Fruit fly (Drosophila melanogaster) whole organism, embryonic: Measurements from ENCODE around the gene Src64B.

Experiments
- Antp ChIP-seq: fragments of 200-800 bp; sonication (Bioruptor generic); optimal IDR thresholded peaks from 3 replicates; lab custom pipeline; 2016; ENCODE audit warnings: missing biosample characterization, missing genetic modification characterization
- Asciz ChIP-seq: fragments of 200-800 bp; sonication (Bioruptor generic); optimal IDR thresholded peaks from 2 replicates; lab custom pipeline; 2017; ENCODE audit warnings: missing biosample characterization, mild to moderate bottlenecking, missing genetic modification characterization, missing genetic modification reagents
- Atf-2 ChIP-seq: fragments of 200-800 bp; sonication (Bioruptor generic); optimal IDR thresholded peaks from 2 replicates; lab custom pipeline; 2016; ENCODE audit warnings: missing biosample characterization, missing genetic modification characterization
- Atf3 ChIP-seq: fragments of 200-800 bp; sonication (Bioruptor generic); optimal IDR thresholded peaks from 3 replicates; lab custom pipeline; 2016; ENCODE audit warnings: missing biosample characterization, missing genetic modification characterization
- CG10959 ChIP-seq: fragments of 200-800 bp; sonication (Bioruptor generic); IDR thresholded peaks from 2 replicates; pipeline ENCODE4 v1.3.6; 2022; ENCODE audit warnings: missing biosample characterization, missing genetic modification characterization
- CG11093 ChIP-seq: fragments of 200-800 bp; sonication (Bioruptor generic); IDR thresholded peaks from 3 replicates; pipeline ENCODE4 v1.3.6; 2022; ENCODE audit warnings: missing biosample characterization, missing genetic modification characterization
- CG11247 ChIP-seq: fragments of 200-800 bp; sonication (Bioruptor generic); IDR thresholded peaks from 2 replicates; pipeline ENCODE4 v1.3.6; 2022; ENCODE audit warnings: missing biosample characterization, missing genetic modification characterization
- CG11695 ChIP-seq: fragments of 200-800 bp; sonication (Bioruptor generic); IDR thresholded peaks from 3 replicates; pipeline ENCODE4 v1.3.6; 2022; ENCODE audit warnings: missing biosample characterization, missing genetic modification characterization
- CG12299 ChIP-seq: fragments of 200-800 bp; sonication (Bioruptor generic); optimal IDR thresholded peaks from 2 replicates; lab custom pipeline; 2018; ENCODE audit warnings: missing biosample characterization, mild to moderate bottlenecking, missing genetic modification characterization
- CG13123 ChIP-seq: fragments of 200-800 bp; sonication (Bioruptor generic); optimal IDR thresholded peaks from 2 replicates; lab custom pipeline; 2016; ENCODE audit warnings: missing biosample characterization, missing genetic modification characterization
- CG14667 ChIP-seq: fragments of 200-800 bp; sonication (Bioruptor generic); IDR thresholded peaks from 2 replicates; pipeline ENCODE4 v1.3.6; 2022; ENCODE audit warnings: missing biosample characterization, missing genetic modification characterization
- CG15269 ChIP-seq: fragments of 200-800 bp; sonication (Bioruptor generic); optimal IDR thresholded peaks from 2 replicates; lab custom pipeline; 2018; ENCODE audit warnings: missing biosample characterization, mild to moderate bottlenecking, missing genetic modification characterization, moderate library complexity
- CG18262 ChIP-seq: fragments of 200-800 bp; optimal IDR thresholded peaks from 3 replicates; lab custom pipeline; 2019; ENCODE audit warnings: missing biosample characterization, mild to moderate bottlenecking, missing genetic modification characterization, moderate library complexity
- CG2678 ChIP-seq: fragments of 200-800 bp; sonication (Bioruptor generic); optimal IDR thresholded peaks from 3 replicates; lab custom pipeline; 2019; ENCODE audit warnings: missing biosample characterization, mild to moderate bottlenecking, missing genetic modification characterization, moderate library complexity
- CG31224 ChIP-seq: fragments of 200-800 bp; sonication (Bioruptor generic); IDR thresholded peaks from 2 replicates; pipeline ENCODE4 v1.3.6; 2022; ENCODE audit warnings: missing biosample characterization, missing genetic modification characterization
- CG31441 ChIP-seq: fragments of 200-800 bp; sonication (Bioruptor generic); IDR thresholded peaks from 2 replicates; pipeline ENCODE4 v1.3.6; 2022; ENCODE audit warnings: missing biosample characterization, missing genetic modification characterization
- CG32767 ChIP-seq: fragments of 200-800 bp; sonication (Bioruptor generic); IDR thresholded peaks from 2 replicates; pipeline ENCODE4 v1.3.6; 2022; ENCODE audit warnings: missing biosample characterization, missing genetic modification characterization
- CG3995 ChIP-seq: fragments of 200-800 bp; sonication (Bioruptor generic); optimal IDR thresholded peaks from 3 replicates; lab custom pipeline; 2016; ENCODE audit warnings: missing biosample characterization, missing genetic modification characterization
- CG4404 ChIP-seq: fragments of 200-800 bp; sonication (Bioruptor generic); IDR thresholded peaks from 2 replicates; pipeline ENCODE4 v1.3.6; 2022; ENCODE audit warnings: missing biosample characterization, missing genetic modification characterization
- CG4730 ChIP-seq: fragments of 200-800 bp; sonication (Bioruptor generic); IDR thresholded peaks from 2 replicates; pipeline ENCODE4 v1.3.6; 2022; ENCODE audit warnings: missing biosample characterization, missing genetic modification characterization
- CG4820 ChIP-seq: fragments of 200-800 bp; sonication (Bioruptor generic); optimal IDR thresholded peaks from 3 replicates; lab custom pipeline; 2016; ENCODE audit warnings: missing biosample characterization, missing genetic modification characterization
- CG8944 ChIP-seq: fragments of 200-800 bp; sonication (Bioruptor generic); optimal IDR thresholded peaks from 3 replicates; lab custom pipeline; 2016; ENCODE audit warnings: missing biosample characterization, missing genetic modification characterization
- CG9876 ChIP-seq: fragments of 200-800 bp; sonication (Bioruptor generic); optimal IDR thresholded peaks from 2 replicates; lab custom pipeline; 2016; ENCODE audit warnings: missing biosample characterization, missing genetic modification characterization
- Dek ChIP-seq: fragments of 200-800 bp; sonication (Bioruptor generic); optimal IDR thresholded peaks from 3 replicates; lab custom pipeline; 2019; ENCODE audit warnings: missing biosample characterization, mild to moderate bottlenecking, missing genetic modification characterization, moderate library complexity
- Doc2 ChIP-seq: fragments of 200-800 bp; sonication (Bioruptor generic); IDR thresholded peaks from 2 replicates; pipeline ENCODE4 v1.3.6; 2022; ENCODE audit warnings: missing biosample characterization, missing genetic modification characterization
- Doc3 ChIP-seq: fragments of 200-800 bp; sonication (Bioruptor generic); IDR thresholded peaks from 3 replicates; pipeline ENCODE4 v1.3.6; 2022; ENCODE audit warnings: missing biosample characterization, missing genetic modification characterization; ENCODE audit not compliant: partially characterized antibody
- H15 ChIP-seq: fragments of 200-800 bp; sonication (Bioruptor generic); IDR thresholded peaks from 3 replicates; pipeline ENCODE4 v1.3.6; 2022; ENCODE audit warnings: missing biosample characterization, missing genetic modification characterization
- Lhr ChIP-seq: fragments of 200-800 bp; sonication (Bioruptor generic); optimal IDR thresholded peaks from 3 replicates; lab custom pipeline; 2017; ENCODE audit warnings: mild to moderate bottlenecking, missing biosample characterization, missing genetic modification reagents, missing genetic modification characterization
- Spps ChIP-seq: fragments of 200-800 bp; sonication (Bioruptor generic); optimal IDR thresholded peaks from 2 replicates; lab custom pipeline; 2018; ENCODE audit warnings: missing biosample characterization, mild to moderate bottlenecking, missing genetic modification characterization
- Stat92E ChIP-seq, 3 experiments: fragments of >200 bp in 2 of 3; fragments of 200-800 bp in 1 of 3; sonication (Bioruptor generic) in 1 of 3; optimal IDR thresholded peaks; 2 replicates each; lab custom pipeline; 2017 to 2019; ENCODE audit warnings: missing biosample characterization in 3 of 3, missing genetic modification characterization in 3 of 3, mild to moderate bottlenecking in 1 of 3, moderate library complexity in 1 of 3
- Vsx1 ChIP-seq: fragments of 200-800 bp; sonication (Bioruptor generic); optimal IDR thresholded peaks from 2 replicates; lab custom pipeline; 2017; ENCODE audit warnings: missing biosample characterization, mild to moderate bottlenecking, missing genetic modification characterization, missing genetic modification reagents
- Xbp1 ChIP-seq: fragments of 200-800 bp; sonication (Bioruptor generic); optimal IDR thresholded peaks from 3 replicates; lab custom pipeline; 2016; ENCODE audit warnings: missing biosample characterization, mild to moderate bottlenecking, missing genetic modification characterization
- ase ChIP-seq: fragments of 200-800 bp; sonication (Bioruptor generic); IDR thresholded peaks from 3 replicates; pipeline ENCODE4 v1.3.6; 2022; ENCODE audit warnings: missing biosample characterization, missing genetic modification characterization
- az2 ChIP-seq: fragments of 200-800 bp; sonication (Bioruptor generic); optimal IDR thresholded peaks from 3 replicates; lab custom pipeline; 2016; ENCODE audit warnings: missing biosample characterization, missing genetic modification characterization
- bcd ChIP-seq: fragments of 200-800 bp; sonication (Bioruptor generic); optimal IDR thresholded peaks from 2 replicates; lab custom pipeline; 2017; ENCODE audit warnings: missing biosample characterization, mild to moderate bottlenecking, missing genetic modification characterization
- btn ChIP-seq: fragments of 200-800 bp; sonication (Bioruptor generic); optimal IDR thresholded peaks from 2 replicates; lab custom pipeline; 2016; ENCODE audit warnings: missing biosample characterization, missing genetic modification characterization
- dimm ChIP-seq: fragments of 200-800 bp; sonication (Bioruptor generic); IDR thresholded peaks from 2 replicates; pipeline ENCODE4 v1.3.6; 2022; ENCODE audit warnings: missing biosample characterization, missing genetic modification characterization
- dpn ChIP-seq, 2 experiments: fragments of 200-800 bp; sonication (Bioruptor generic); optimal IDR thresholded peaks; 3 replicates each; lab custom pipeline; 2016; ENCODE audit warnings: missing biosample characterization in 2 of 2, missing genetic modification characterization in 2 of 2
- gcm2 ChIP-seq: fragments of 200-800 bp; sonication (Bioruptor generic); optimal IDR thresholded peaks from 2 replicates; lab custom pipeline; 2016; ENCODE audit warnings: missing biosample characterization, missing genetic modification characterization
- grn ChIP-seq: fragments of 200-800 bp; sonication (Bioruptor generic); optimal IDR thresholded peaks from 3 replicates; lab custom pipeline; 2017; ENCODE audit warnings: missing biosample characterization, missing genetic modification characterization
- gt ChIP-seq: fragments of 200-800 bp; sonication (Bioruptor generic); IDR thresholded peaks from 2 replicates; pipeline ENCODE4 v1.3.6; 2022; ENCODE audit warnings: missing biosample characterization, missing genetic modification characterization
- ken ChIP-seq: fragments of 200-800 bp; sonication (Bioruptor generic); IDR thresholded peaks from 3 replicates; pipeline ENCODE4 v1.3.6; 2022; ENCODE audit warnings: missing biosample characterization, missing genetic modification characterization
- luna ChIP-seq: fragments of 200-800 bp; sonication (Bioruptor generic); optimal IDR thresholded peaks from 2 replicates; lab custom pipeline; 2016; ENCODE audit warnings: missing biosample characterization, missing genetic modification characterization
- pfk ChIP-seq: fragments of 200-800 bp; sonication (Bioruptor generic); optimal IDR thresholded peaks from 2 replicates; lab custom pipeline; 2018; ENCODE audit warnings: missing biosample characterization, mild to moderate bottlenecking, missing genetic modification characterization, moderate library complexity
- run ChIP-seq: fragments of 200-800 bp; sonication (Bioruptor generic); optimal IDR thresholded peaks from 3 replicates; lab custom pipeline; 2018; ENCODE audit warnings: missing biosample characterization, mild to moderate bottlenecking, missing genetic modification characterization
- sima ChIP-seq: fragments of 200-800 bp; sonication (Bioruptor generic); optimal IDR thresholded peaks from 2 replicates; lab custom pipeline; 2016; ENCODE audit warnings: missing biosample characterization, missing genetic modification characterization
- sisA ChIP-seq: fragments of 200-800 bp; sonication (Bioruptor generic); IDR thresholded peaks from 2 replicates; pipeline ENCODE4 v1.3.6; 2022; ENCODE audit warnings: missing biosample characterization, missing genetic modification characterization
- stc ChIP-seq: fragments of 200-800 bp; sonication (Bioruptor generic); IDR thresholded peaks from 2 replicates; pipeline ENCODE4 v1.3.6; 2022; ENCODE audit warnings: missing biosample characterization, missing genetic modification characterization
- tna ChIP-seq: fragments of 200-800 bp; sonication (Bioruptor generic); IDR thresholded peaks from 2 replicates; pipeline ENCODE4 v1.3.6; 2022; ENCODE audit warnings: missing biosample characterization, missing genetic modification characterization; ENCODE audit not compliant: partially characterized antibody
- unpg ChIP-seq: fragments of 200-800 bp; sonication (Bioruptor generic); optimal IDR thresholded peaks from 3 replicates; lab custom pipeline; 2018; ENCODE audit warnings: missing biosample characterization, mild to moderate bottlenecking, missing genetic modification characterization, moderate library complexity
- vnd ChIP-seq: fragments of 200-800 bp; sonication (Bioruptor generic); IDR thresholded peaks from 3 replicates; pipeline ENCODE4 v1.3.6; 2022; ENCODE audit warnings: missing biosample characterization, missing genetic modification characterization; ENCODE audit not compliant: partially characterized antibody

The Src64B gene

dm6 chr3L:4607653-4608052 lies 18.3 kb downstream of the Src64B start (continued):
- TF ChIP-seq CG2678 (tag; lab: Kevin White, UChicago) (peak; percentile 34), ken (GFP tag; lab: Robert Waterston, UW) (peak; percentile 47; the same call in 1 of the 3 replicates), CG9876 (GFP tag; lab: Kevin White, UChicago) (no peak), Asciz (GFP tag; lab: Kevin White, UChicago) (peak; percentile 13), run (tag; lab: Kevin White, UChicago) (no peak), unpg (GFP tag; lab: Kevin White, UChicago) (peak; percentile 9), CG14667 (peak; percentile 52), ase (GFP tag; lab: Robert Waterston, UW) (peak; percentile 54; the same call in 1 of the 3 replicates), CG11695 (GFP tag; lab: Robert Waterston, UW) (0 out of 3 replicates have a peak, but pooled peaks have one; percentile 20), Doc2 (no peak), CG18262 (tag; lab: Kevin White, UChicago) (peak; percentile 71), CG4730 (GFP tag; lab: Robert Waterston, UW) (peak; percentile 74), CG10959 (GFP tag; lab: Robert Waterston, UW) (peak; percentile 73), Atf-2 (GFP tag; lab: Kevin White, UChicago) (no peak), sima (GFP tag; lab: Kevin White, UChicago) (no peak), az2 (GFP tag; lab: Kevin White, UChicago) (peak; percentile 52), CG31441 (GFP tag; lab: Robert Waterston, UW) (peak; percentile 44; the same call in 1 of the 2 replicates), bcd (GFP tag; lab: Kevin White, UChicago) (peak; percentile 28), CG32767 (no peak), vnd (GFP tag; lab: Robert Waterston, UW) (no peak), Lhr (no peak), luna (GFP tag; lab: Kevin White, UChicago) (no peak), CG4820 (GFP tag; lab: Kevin White, UChicago) (peak; percentile 65), gcm2 (GFP tag; lab: Kevin White, UChicago) (no peak), CG13123 (no peak), Atf3 (no peak), Vsx1 (GFP tag; lab: Kevin White, UChicago) (no peak), CG11093 (GFP tag; lab: Robert Waterston, UW) (peak; percentile 69; the same call in 2 of the 3 replicates), CG11247 (GFP tag; lab: Robert Waterston, UW) (peak; percentile 62), Doc3 (GFP tag; lab: Robert Waterston, UW) (no peak), Xbp1 (peak; percentile 61), dimm (GFP tag; lab: Robert Waterston, UW) (no peak), gt (GFP tag; lab: Robert Waterston, UW) (peak; percentile 60; the same call in 1 of the 2 replicates), Antp (GFP tag; lab: Kevin White, UChicago) (no peak), pfk (GFP tag; lab: Kevin White, UChicago) (no peak), sisA (peak; percentile 84), CG4404 (GFP tag; lab: Robert Waterston, UW) (peak; percentile 67), btn (GFP tag; lab: Kevin White, UChicago) (peak; percentile 7), CG12299 (tag; lab: Kevin White, UChicago) (no peak), Stat92E (GFP tag; optimal IDR thresholded peaks at IDR 0.05; lab: Kevin White, UChicago) (no peak), CG8944 (GFP tag; lab: Kevin White, UChicago) (peak; percentile 11), Spps (tag; lab: Kevin White, UChicago) (peak; percentile 24), CG31224 (GFP tag; lab: Robert Waterston, UW) (peak; percentile 26; the same call in 1 of the 2 replicates), stc (peak; percentile 69), H15 (GFP tag; lab: Robert Waterston, UW) (peak; percentile 53; the same call in 1 of the 3 replicates), CG15269 (tag; lab: Kevin White, UChicago) (no peak), CG3995 (GFP tag; lab: Kevin White, UChicago) (no peak), dpn (GFP tag; optimal IDR thresholded peaks at IDR 0.05; lab: Kevin White, UChicago) (peak; percentile 17 to 19), tna (no peak), Dek (tag; lab: Kevin White, UChicago) (no peak), grn (GFP tag; lab: Kevin White, UChicago) (no peak)
